Fruit fly (Drosophila melanogaster): ENCODE data around the gene CG32104.

The CG32104 gene

dm6 chr3L:12417341-12417740 is 18.2 kb upstream of the CG32104 start, which contains the start of gene ArfGAP1 (continued):
- peak; percentile 59 for TF ChIP-seq CG4617 (GFP tag; optimal IDR thresholded peaks at IDR 0.05; ENCODE audit: borderline replicate concordance)
- TF ChIP-seq Oli (tag; optimal IDR thresholded peaks at IDR 0.05) = no peak
- TF ChIP-seq Scr (GFP tag; IDR thresholded peaks at IDR 0.05; ENCODE audit: partially characterized antibody) = peak; percentile 96
- 0 out of 2 replicates have a peak, but pooled peaks have one; percentile 17 for TF ChIP-seq sob (GFP tag; IDR thresholded peaks at IDR 0.05)
- TF ChIP-seq CG13624 (GFP tag; optimal IDR thresholded peaks at IDR 0.05) = no peak
- peak; percentile 53 for TF ChIP-seq CG3847 (GFP tag; IDR thresholded peaks at IDR 0.05)
- TF ChIP-seq CG32532 (GFP tag; IDR thresholded peaks at IDR 0.05) = peak; percentile 59
- no peak for TF ChIP-seq caup (GFP tag; optimal IDR thresholded peaks at IDR 0.05; ENCODE audit: severe bottlenecking)
- no peak for TF ChIP-seq emc (GFP tag; optimal IDR thresholded peaks at IDR 0.05)
- TF ChIP-seq MBD-R2 (GFP tag; IDR thresholded peaks at IDR 0.05) = peak; percentile 65
- TF ChIP-seq hbn (GFP tag; IDR thresholded peaks at IDR 0.05; ENCODE audit: partially characterized antibody) = peak; percentile 97
- TF ChIP-seq Bgb (GFP tag; IDR thresholded peaks at IDR 0.05; ENCODE audit: partially characterized antibody) = peak; percentile 98
- TF ChIP-seq CG2202 (tag; optimal IDR thresholded peaks at IDR 0.05) = no peak
- TF ChIP-seq CG1603 (tag; optimal IDR thresholded peaks at IDR 0.05) = peak; percentile 12
- TF ChIP-seq rib (GFP tag; IDR thresholded peaks at IDR 0.05) = peak; percentile 57; the same call in 1 of the 2 replicates
- TF ChIP-seq ci (GFP tag; IDR thresholded peaks at IDR 0.05) = 0 out of 3 replicates have a peak, but pooled peaks have one; percentile 42

DNA sequence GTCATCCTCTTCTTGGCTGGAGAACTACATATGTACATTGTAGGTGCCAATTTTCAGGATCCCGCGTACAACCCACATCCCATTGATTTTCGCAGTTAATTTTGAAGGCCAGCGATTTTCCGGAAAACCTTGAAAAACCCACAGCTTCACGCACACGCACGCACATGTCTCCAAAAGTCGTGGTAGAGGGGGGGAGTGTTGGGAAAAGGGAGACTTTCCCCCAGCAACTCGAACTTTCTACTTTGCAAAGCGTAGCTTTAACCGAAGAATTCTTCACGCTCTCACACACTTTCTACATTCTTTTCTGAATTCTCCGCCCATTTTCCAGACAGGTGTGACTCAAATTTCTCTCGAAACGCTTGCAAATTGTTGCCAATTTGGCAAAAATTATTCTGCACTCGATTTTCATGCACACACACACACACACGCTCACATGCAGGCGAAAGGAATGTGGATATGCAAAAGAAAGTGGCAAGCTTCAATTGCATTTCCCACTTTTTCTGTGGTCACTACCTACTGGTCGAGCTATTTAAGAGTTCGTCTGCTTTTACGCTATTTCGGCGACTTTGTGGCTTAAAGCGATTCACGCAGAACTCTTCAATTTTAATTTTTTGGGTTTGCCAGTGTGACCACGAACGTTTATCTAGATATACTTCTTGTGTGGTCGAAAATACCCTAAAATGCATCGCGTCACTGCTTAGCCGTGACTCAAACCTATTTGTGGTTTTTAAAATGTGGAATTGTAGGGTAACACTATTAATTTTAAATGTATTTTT is 15.3 kb upstream of the CG32104 start, which contains the start of gene SCaMC:
Gene SCaMC, minus strand, starts transcription at position 654 of the 776 bp plus-strand sequence.
- TF ChIP-seq sima (GFP tag; optimal IDR thresholded peaks at IDR 0.05) (no peak), CG43689 (GFP tag; IDR thresholded peaks at IDR 0.05) (no peak), CG11456 (GFP tag; IDR thresholded peaks at IDR 0.05) (no peak), lab (GFP tag; optimal IDR thresholded peaks at IDR 0.05) (no peak), CG10366 (GFP tag; IDR thresholded peaks at IDR 0.05) (no peak), CG6854 (GFP tag; optimal IDR thresholded peaks at IDR 0.05) (no peak), CG6813 (GFP tag; optimal IDR thresholded peaks at IDR 0.05) (no peak), jigr1 (GFP tag; IDR thresholded peaks at IDR 0.05) (no peak), maf-S (GFP tag; optimal IDR thresholded peaks at IDR 0.05) (peak; percentile 11), CG33557 (GFP tag; optimal IDR thresholded peaks at IDR 0.05) (no peak), Opbp (GFP tag; IDR thresholded peaks at IDR 0.05; ENCODE audit: partially characterized antibody) (peak; percentile 62; the same call in 2 of the 3 replicates), hb (GFP tag; IDR thresholded peaks at IDR 0.05; ENCODE audit: partially characterized antibody) (no peak), sens (GFP tag) (peak; percentile 59), Nf-YB (GFP tag; optimal IDR thresholded peaks at IDR 0.05) (no peak), CG2120 (GFP tag; optimal IDR thresholded peaks at IDR 0.05) (peak; percentile 35), kah (GFP tag; optimal IDR thresholded peaks at IDR 0.05) (no peak), nmo (GFP tag; optimal IDR thresholded peaks at IDR 0.05) (peak; percentile 67), CG1233 (GFP tag; optimal IDR thresholded peaks at IDR 0.05) (no peak), CG12219 (GFP tag; optimal IDR thresholded peaks at IDR 0.05) (no peak), CG12236 (GFP tag; optimal IDR thresholded peaks at IDR 0.05) (no peak), CG11247 (GFP tag; IDR thresholded peaks at IDR 0.05) (no peak), fd96Cb (tag; optimal IDR thresholded peaks at IDR 0.05) (no peak), CG15479 (GFP tag; optimal IDR thresholded peaks at IDR 0.05) (no peak), Dref (GFP tag; IDR thresholded peaks at IDR 0.05) (peak; percentile 49), CG4730 (GFP tag; IDR thresholded peaks at IDR 0.05) (no peak), C15 (GFP tag; IDR thresholded peaks at IDR 0.05) (no peak), gsb-n (tag; optimal IDR thresholded peaks at IDR 0.05) (peak; percentile 45), sd (tag; optimal IDR thresholded peaks at IDR 0.05) (peak; percentile 87), CG2199 (GFP tag; IDR thresholded peaks at IDR 0.05) (no peak), CG11560 (tag; IDR thresholded peaks at IDR 0.05) (no peak), Max (GFP tag; optimal IDR thresholded peaks at IDR 0.05) (peak; percentile 40), crol (GFP tag; IDR thresholded peaks at IDR 0.05) (peak; percentile 62), B-H2 (GFP tag; optimal IDR thresholded peaks at IDR 0.05) (peak; percentile 24)
